Worm (Caenorhabditis elegans) whole organism, mixed stage, embryonic: Measurements from ENCODE around the gene F46H6.5.

Experiments used
- M03D4.4 ChIP-seq: sonication (generic microtip); optimal IDR thresholded peaks from 2 replicates; lab custom pipeline; 2017; ENCODE audit warnings: mild to moderate bottlenecking, missing genetic modification characterization, missing compliant biosample characterization
- bed-3 ChIP-seq: fragments of 200-800 bp; sonication (Bioruptor generic); optimal IDR thresholded peaks from 3 replicates; lab custom pipeline; 2018; ENCODE audit warnings: mild to moderate bottlenecking, missing genetic modification characterization, moderate library complexity, missing compliant biosample characterization
- blmp-1 ChIP-seq: fragments of 150-350 bp; optimal IDR thresholded peaks from 2 replicates; lab custom pipeline; 2014; ENCODE audit warnings: missing biosample characterization, missing genetic modification characterization
- ceh-39 ChIP-seq: fragments of 150-350 bp; optimal IDR thresholded peaks from 2 replicates; lab custom pipeline; 2014; ENCODE audit warnings: missing biosample characterization, missing genetic modification characterization
- ceh-43 ChIP-seq: fragments of 200-800 bp; sonication (Bioruptor generic); optimal IDR thresholded peaks from 2 replicates; lab custom pipeline; 2018; ENCODE audit warnings: mild to moderate bottlenecking, missing genetic modification characterization, moderate library complexity, missing compliant biosample characterization
- ceh-83 ChIP-seq: fragments of 200-800 bp; sonication (Bioruptor generic); optimal IDR thresholded peaks from 2 replicates; lab custom pipeline; 2018; ENCODE audit warnings: mild to moderate bottlenecking, missing genetic modification characterization, missing compliant biosample characterization
- ces-1 ChIP-seq: fragments of 150-350 bp; optimal IDR thresholded peaks from 2 replicates; lab custom pipeline; 2014; ENCODE audit warnings: missing biosample characterization, missing genetic modification reagents, missing genetic modification characterization
- cnd-1 ChIP-seq: fragments of 200-800 bp; sonication (Bioruptor generic); optimal IDR thresholded peaks from 2 replicates; lab custom pipeline; 2018; ENCODE audit warnings: mild to moderate bottlenecking, missing genetic modification characterization, missing compliant biosample characterization
- drap-1 ChIP-seq: fragments of 200-800 bp; sonication (Bioruptor generic); optimal IDR thresholded peaks from 3 replicates; lab custom pipeline; 2018; ENCODE audit warnings: mild to moderate bottlenecking, missing genetic modification characterization, missing compliant biosample characterization
- elt-1 ChIP-seq: sonication (generic microtip); optimal IDR thresholded peaks from 2 replicates; lab custom pipeline; 2017; ENCODE audit warnings: missing genetic modification characterization, mild to moderate bottlenecking, missing compliant biosample characterization, antibody characterized with exemption, moderate library complexity, borderline replicate concordance; ENCODE audit not compliant: insufficient read depth
- elt-3 ChIP-seq: fragments of 150-350 bp; optimal IDR thresholded peaks from 2 replicates; lab custom pipeline; 2014; ENCODE audit warnings: missing biosample characterization, missing genetic modification characterization
- flh-1 ChIP-seq: fragments of 200-800 bp; sonication (Bioruptor generic); optimal IDR thresholded peaks from 2 replicates; lab custom pipeline; 2018; ENCODE audit warnings: mild to moderate bottlenecking, missing genetic modification characterization, moderate library complexity, missing compliant biosample characterization
- ham-2 ChIP-seq: fragments of 200-800 bp; sonication (Bioruptor generic); optimal IDR thresholded peaks from 2 replicates; lab custom pipeline; 2018; ENCODE audit warnings: mild to moderate bottlenecking, missing genetic modification characterization, missing compliant biosample characterization
- lin-13 ChIP-seq: fragments of 150-350 bp; optimal IDR thresholded peaks from 2 replicates; lab custom pipeline; 2014; ENCODE audit warnings: missing biosample characterization, missing genetic modification characterization
- lin-32 ChIP-seq: fragments of 200-800 bp; sonication (Bioruptor generic); optimal IDR thresholded peaks from 2 replicates; lab custom pipeline; 2018; ENCODE audit warnings: mild to moderate bottlenecking, missing genetic modification characterization, missing compliant biosample characterization
- lsy-2 ChIP-seq: fragments of 150-350 bp; optimal IDR thresholded peaks from 2 replicates; lab custom pipeline; 2014; ENCODE audit warnings: missing biosample characterization, missing genetic modification characterization
- mab-5 ChIP-seq: fragments of 150-350 bp; optimal IDR thresholded peaks from 2 replicates; lab custom pipeline; 2014; ENCODE audit warnings: missing biosample characterization, missing genetic modification characterization
- mep-1 ChIP-seq: fragments of 150-350 bp; optimal IDR thresholded peaks from 2 replicates; lab custom pipeline; 2017; ENCODE audit warnings: missing biosample characterization, missing genetic modification reagents, missing genetic modification characterization, inconsistent platforms
- mls-2 ChIP-seq: sonication (generic microtip); optimal IDR thresholded peaks from 2 replicates; lab custom pipeline; 2016; ENCODE audit warnings: mild to moderate bottlenecking, missing genetic modification characterization, moderate library complexity, missing compliant biosample characterization
- nhr-2 ChIP-seq: fragments of 150-350 bp; optimal IDR thresholded peaks from 2 replicates; lab custom pipeline; 2014; ENCODE audit warnings: missing biosample characterization, missing genetic modification characterization
- nhr-237 ChIP-seq: fragments of 150-350 bp; optimal IDR thresholded peaks from 2 replicates; lab custom pipeline; 2014; ENCODE audit warnings: missing biosample characterization, missing genetic modification characterization
- nhr-28 ChIP-seq: fragments of 150-350 bp; optimal IDR thresholded peaks from 2 replicates; lab custom pipeline; 2014; ENCODE audit warnings: missing biosample characterization, missing genetic modification characterization
- nhr-76 ChIP-seq: sonication (generic microtip); optimal IDR thresholded peaks from 2 replicates; lab custom pipeline; 2017; ENCODE audit warnings: missing biosample characterization, missing genetic modification characterization
- pha-4 ChIP-seq: fragments of 150-350 bp; optimal IDR thresholded peaks from 2 replicates; lab custom pipeline; 2018; ENCODE audit warnings: missing biosample characterization, missing genetic modification reagents, missing genetic modification characterization
- sem-2 ChIP-seq: fragments of 200-800 bp; sonication (Bioruptor generic); optimal IDR thresholded peaks from 2 replicates; lab custom pipeline; 2018; ENCODE audit warnings: mild to moderate bottlenecking, missing genetic modification characterization, missing compliant biosample characterization
- snpc-4 ChIP-seq: fragments of 150-350 bp; optimal IDR thresholded peaks from 2 replicates; lab custom pipeline; 2014; ENCODE audit warnings: missing biosample characterization, missing genetic modification characterization
- tbx-8 ChIP-seq: fragments of 200-800 bp; sonication (Bioruptor generic); optimal IDR thresholded peaks from 2 replicates; lab custom pipeline; 2018; ENCODE audit warnings: mild to moderate bottlenecking, missing genetic modification characterization, moderate library complexity, missing compliant biosample characterization
- unc-120 ChIP-seq: sonication (generic microtip); optimal IDR thresholded peaks from 2 replicates; lab custom pipeline; 2017; ENCODE audit warnings: missing genetic modification characterization, missing compliant biosample characterization; ENCODE audit not compliant: poor library complexity, severe bottlenecking
- unc-39 ChIP-seq: fragments of 150-350 bp; optimal IDR thresholded peaks from 2 replicates; lab custom pipeline; 2014; ENCODE audit warnings: missing biosample characterization, missing genetic modification characterization
- unc-62 ChIP-seq: fragments of 150-350 bp; optimal IDR thresholded peaks from 2 replicates; lab custom pipeline; 2014; ENCODE audit warnings: missing biosample characterization, missing genetic modification reagents, missing genetic modification characterization
- zip-8 ChIP-seq: fragments of 150-350 bp; optimal IDR thresholded peaks from 2 replicates; lab custom pipeline; 2014; ENCODE audit warnings: missing biosample characterization, missing genetic modification characterization
- ztf-11 ChIP-seq: fragments of 150-350 bp; optimal IDR thresholded peaks from 2 replicates; lab custom pipeline; 2014; ENCODE audit warnings: missing biosample characterization, missing genetic modification characterization

F46H6.5 gene

DNA sequence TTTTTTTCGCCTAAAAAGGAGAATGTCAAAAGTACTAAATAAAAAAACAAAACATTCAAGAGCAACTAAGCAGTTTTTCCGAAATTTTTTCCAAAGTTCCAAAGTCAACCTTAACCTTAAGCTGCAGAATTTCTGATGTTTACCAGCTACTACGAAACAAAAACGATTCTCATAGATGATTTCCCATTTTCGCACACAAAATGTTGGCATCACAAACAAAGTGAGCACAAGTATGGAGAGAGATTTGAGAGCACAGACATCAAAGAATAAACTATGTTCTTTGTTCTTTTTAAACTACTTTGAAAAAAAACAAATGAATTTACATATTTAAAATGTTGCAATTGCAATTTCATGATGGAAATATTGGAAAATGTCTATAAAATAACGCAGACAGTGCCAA, 31.3 kb upstream of the F46H6.5 start:
- TF ChIP-seq ceh-39 (tag; lab: Kevin White, UChicago) = no peak
- no peak for TF ChIP-seq bed-3 (GFP tag; lab: Kevin White, UChicago)
- no peak for TF ChIP-seq nhr-2 (tag; lab: Kevin White, UChicago)
- TF ChIP-seq nhr-237 (tag; lab: Kevin White, UChicago) = no peak
- no peak for TF ChIP-seq nhr-28 (tag; lab: Kevin White, UChicago)
- TF ChIP-seq sem-2 (GFP tag; lab: Kevin White, UChicago) = no peak
- no peak for TF ChIP-seq lsy-2 (tag; lab: Kevin White, UChicago)
- TF ChIP-seq M03D4.4 (tag; lab: Kevin White, UChicago) = no peak
- no peak for TF ChIP-seq zip-8 (tag; lab: Kevin White, UChicago)
- TF ChIP-seq mep-1 (tag; lab: Kevin White, UChicago) = no peak
- no peak for TF ChIP-seq elt-1
- TF ChIP-seq nhr-76 (tag; lab: Kevin White, UChicago) = no peak
- TF ChIP-seq ceh-83 (GFP tag; lab: Kevin White, UChicago) = no peak
- no peak for TF ChIP-seq tbx-8
- no peak for TF ChIP-seq mab-5 (tag; lab: Kevin White, UChicago)
- no peak for TF ChIP-seq ham-2
- no peak for TF ChIP-seq pha-4
- TF ChIP-seq ztf-11 = no peak

DNA sequence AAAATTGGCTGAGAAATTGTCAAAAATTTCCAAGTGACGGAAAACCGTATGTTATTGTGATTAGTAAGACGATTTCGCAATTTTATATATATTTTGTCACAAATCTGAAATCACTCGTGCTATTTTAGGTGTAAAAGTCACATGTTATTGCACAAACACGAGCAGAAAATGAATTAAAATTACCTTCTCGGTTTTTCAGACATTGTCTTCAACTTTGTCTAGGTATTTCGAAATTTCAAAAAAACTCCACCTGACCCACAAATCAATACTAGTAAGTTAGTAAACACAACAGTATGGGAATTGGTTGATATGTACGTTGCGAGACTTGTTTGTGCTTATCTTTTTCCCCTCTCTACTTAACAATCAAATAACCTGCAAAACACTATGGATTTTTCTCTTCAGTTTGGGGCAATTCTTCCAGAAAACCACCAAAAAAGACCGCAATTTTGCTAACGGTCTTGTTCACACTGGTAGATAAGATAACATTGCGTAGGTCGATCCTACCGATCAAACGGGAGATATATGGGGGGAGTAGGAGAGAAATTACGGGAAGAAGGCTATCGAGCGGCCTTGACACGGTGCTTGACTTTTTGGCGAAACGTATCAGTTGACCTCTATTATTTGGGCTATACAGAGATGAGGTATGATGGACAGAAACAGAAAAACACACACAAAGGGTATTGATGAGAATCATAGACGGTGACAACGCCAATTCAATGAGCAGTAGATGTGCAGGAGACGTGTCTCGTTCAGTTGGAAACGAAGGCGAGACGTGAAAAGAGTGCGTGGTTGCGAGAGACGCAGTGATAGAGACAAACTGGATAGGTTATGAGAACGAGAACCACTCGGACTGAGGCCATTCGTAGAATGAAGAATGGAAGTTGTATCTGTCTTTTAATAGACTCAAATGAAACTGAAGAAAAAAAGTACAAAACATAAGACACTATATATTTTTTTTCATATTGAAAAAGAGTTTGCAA, 30.1 kb upstream of the F46H6.5 start, which contains the start of gene C07A12.7:
C07A12.7 (minus strand) TSS at position 308 of the 980 bp plus-strand sequence.
- TF ChIP-seq lsy-2 (tag; lab: Kevin White, UChicago) (no peak), lin-32 (GFP tag; lab: Kevin White, UChicago) (no peak), zip-8 (tag; lab: Kevin White, UChicago) (no peak), elt-1 (peak; percentile 85), lin-13 (tag; lab: Kevin White, UChicago) (no peak), unc-120 (tag; lab: Kevin White, UChicago) (no peak), mls-2 (tag; lab: Kevin White, UChicago) (no peak), unc-62 (GFP tag; lab: Kevin White, UChicago) (peak; percentile 62), ztf-11 (no peak), unc-39 (tag; lab: Kevin White, UChicago) (no peak), snpc-4 (tag; lab: Kevin White, UChicago) (no peak), mab-5 (tag; lab: Kevin White, UChicago) (no peak), M03D4.4 (tag; lab: Kevin White, UChicago) (no peak), nhr-2 (tag; lab: Kevin White, UChicago) (peak; percentile 39), cnd-1 (tag; lab: Kevin White, UChicago) (no peak), ceh-39 (tag; lab: Kevin White, UChicago) (no peak), ceh-43 (GFP tag; lab: Kevin White, UChicago) (no peak), ham-2 (peak; percentile 81), drap-1 (peak; percentile 3), ces-1 (GFP tag; lab: Kevin White, UChicago) (peak; percentile 3), tbx-8 (no peak), blmp-1 (tag; lab: Kevin White, UChicago) (no peak)

DNA sequence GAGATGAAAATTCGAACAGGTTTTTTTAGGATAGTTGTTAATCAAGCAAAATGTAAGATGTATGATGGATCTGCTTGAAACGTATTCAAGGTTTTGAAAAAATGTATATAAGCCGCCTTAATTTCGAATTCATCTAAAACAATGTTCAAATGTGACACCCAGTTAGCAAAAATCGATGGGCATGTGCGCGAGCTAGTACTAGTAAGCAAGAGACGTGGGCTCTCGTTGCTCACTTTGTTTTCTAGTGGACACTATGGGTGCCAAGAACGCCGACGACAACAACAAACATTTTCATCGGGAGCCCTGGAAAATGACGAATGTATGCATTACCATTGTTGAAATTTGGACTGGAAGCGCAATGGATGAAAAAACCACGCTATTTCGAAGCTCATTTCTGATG, 29.2 kb upstream of the F46H6.5 start:
- TF ChIP-seq ceh-43 (GFP tag; lab: Kevin White, UChicago) (no peak), ces-1 (GFP tag; lab: Kevin White, UChicago) (peak; percentile 55)

DNA sequence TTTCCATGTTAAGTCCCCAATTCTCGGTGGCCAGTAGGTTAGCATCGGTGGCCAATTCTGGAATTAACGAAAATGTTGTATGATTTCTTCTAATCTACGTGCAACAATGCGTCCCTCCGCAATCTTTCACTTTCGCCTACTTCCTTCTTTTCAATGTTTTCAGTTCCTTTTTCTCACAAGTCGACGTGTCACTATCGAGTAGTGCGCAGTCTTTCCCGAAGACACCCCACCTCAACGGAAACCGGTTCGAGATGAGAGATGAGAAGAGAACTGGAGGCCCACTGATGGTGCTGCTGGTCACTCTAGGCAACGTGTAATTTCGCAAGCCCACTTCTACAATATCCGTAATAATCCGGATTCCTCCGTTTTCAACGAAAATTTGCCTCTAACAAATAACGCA, 28.0 kb upstream of the F46H6.5 start:
- TF ChIP-seq nhr-28 (tag; lab: Kevin White, UChicago) (no peak), lin-32 (GFP tag; lab: Kevin White, UChicago) (no peak), ham-2 (no peak), snpc-4 (tag; lab: Kevin White, UChicago) (no peak), ztf-11 (no peak), elt-3 (tag; lab: Kevin White, UChicago) (no peak), flh-1 (GFP tag; lab: Kevin White, UChicago) (no peak), unc-120 (tag; lab: Kevin White, UChicago) (no peak), lsy-2 (tag; lab: Kevin White, UChicago) (no peak), ceh-83 (GFP tag; lab: Kevin White, UChicago) (no peak), nhr-76 (tag; lab: Kevin White, UChicago) (no peak), nhr-2 (tag; lab: Kevin White, UChicago) (no peak)
